Worm (Caenorhabditis elegans) whole organism, late embryonic: ENCODE measurements around the gene fbxa-24.

Experiments
- T23F11.4 ChIP-seq: fragments of 200-800 bp; sonication (Bioruptor generic); optimal IDR thresholded peaks from 2 replicates; lab custom pipeline; 2018; ENCODE audit warnings: mild to moderate bottlenecking, missing genetic modification characterization, missing compliant biosample characterization
- hlh-13 ChIP-seq: fragments of 200-800 bp; sonication (Bioruptor generic); optimal IDR thresholded peaks from 2 replicates; lab custom pipeline; 2018; ENCODE audit warnings: mild to moderate bottlenecking, missing genetic modification characterization, missing compliant biosample characterization
- nfya-1 ChIP-seq: sonication (generic microtip); optimal IDR thresholded peaks from 2 replicates; lab custom pipeline; 2017; ENCODE audit warnings: missing genetic modification characterization, mild to moderate bottlenecking, missing compliant biosample characterization, antibody characterized with exemption, moderate library complexity
- pag-3 ChIP-seq: sonication (generic microtip); optimal IDR thresholded peaks from 2 replicates; lab custom pipeline; 2016; ENCODE audit warnings: missing compliant biosample characterization, missing genetic modification characterization, borderline replicate concordance
- pha-2 ChIP-seq: sonication (generic microtip); optimal IDR thresholded peaks from 2 replicates; lab custom pipeline; 2017; ENCODE audit warnings: mild to moderate bottlenecking, missing genetic modification characterization, missing compliant biosample characterization
- ref-2 ChIP-seq: sonication (generic microtip); optimal IDR thresholded peaks from 2 replicates; lab custom pipeline; 2016; ENCODE audit warnings: missing genetic modification characterization, missing compliant biosample characterization
- rnt-1 ChIP-seq: sonication (generic microtip); optimal IDR thresholded peaks from 2 replicates; lab custom pipeline; 2016; ENCODE audit warnings: missing genetic modification characterization, missing compliant biosample characterization

DNA sequence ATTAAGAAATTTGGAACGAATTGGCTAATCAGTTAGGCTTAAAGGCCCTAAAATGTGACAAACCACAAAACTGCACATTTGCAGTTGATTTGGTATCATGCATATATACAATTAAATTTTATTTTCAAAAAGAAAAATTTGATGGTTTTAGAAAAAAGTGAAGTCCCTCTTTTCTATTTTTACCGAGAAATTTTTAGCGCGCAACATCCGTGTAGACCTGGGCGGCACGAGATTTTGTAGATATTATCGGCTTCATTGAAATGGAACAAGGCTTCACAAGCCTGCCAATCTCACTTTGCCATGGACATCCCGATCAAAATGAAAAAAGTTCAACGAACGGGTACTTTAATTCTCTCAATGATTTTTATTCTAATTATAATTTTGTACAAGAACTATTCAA is 29.7 kb downstream of the fbxa-24 start, which contains the start of gene C17A2.2:
- no peak for TF ChIP-seq nfya-1 (tag; lab: Kevin White, UChicago)
- no peak for TF ChIP-seq rnt-1 (tag; lab: Kevin White, UChicago)
- TF ChIP-seq pha-2, result no peak
- TF ChIP-seq ref-2, result no peak
- no peak for TF ChIP-seq T23F11.4
- no peak for TF ChIP-seq pag-3 (tag; lab: Kevin White, UChicago)
- TF ChIP-seq hlh-13 (GFP tag; lab: Kevin White, UChicago), result no peak
